Worm (Caenorhabditis elegans): ENCODE results near the gene fbxa-14.
"Not testable (repeated sequence)": the region's sequence is repeated elsewhere in the genome, so short reads cannot be mapped to it uniquely, and the experiment has no call there.

- TF ChIP-seq fkh-10 (GFP tag; optimal IDR thresholded peaks at IDR 0.05); ceh-9 (tag; optimal IDR thresholded peaks at IDR 0.05); ama-1 (optimal IDR thresholded peaks at IDR 0.05); pat-9 (tag; optimal IDR thresholded peaks at IDR 0.05); pag-3 (tag; optimal IDR thresholded peaks at IDR 0.05; ENCODE audit: borderline replicate concordance); npax-4 (tag; optimal IDR thresholded peaks at IDR 0.05); F13H6.1 (tag; optimal IDR thresholded peaks at IDR 0.05); hlh-8 (tag; optimal IDR thresholded peaks at IDR 0.05); elt-4 (tag; optimal IDR thresholded peaks at IDR 0.05); dve-1 (tag; optimal IDR thresholded peaks at IDR 0.05); hlh-30 (tag; optimal IDR thresholded peaks at IDR 0.05; ENCODE audit: insufficient read depth); unc-55 (GFP tag; optimal IDR thresholded peaks at IDR 0.05): not testable (repeated sequence)
These were observed 33.6 kb upstream of the fbxa-14 start, which contains the start of gene Y82E9BR.8 for ce11 chrIII:1357973-1358372.

All from whole organism, late embryonic.